Fruit fly (Drosophila melanogaster): ENCODE results near the gene Qsox4.

Gene Qsox4

dm6 chr3R:23669401-23670216 lies 33.0 kb upstream of the Qsox4 start, which contains the start of gene CG31145 (continued):
- TF ChIP-seq cas (GFP tag; IDR thresholded peaks at IDR 0.05) (peak; percentile 96), odd (GFP tag; optimal IDR thresholded peaks at IDR 0.05) (peak; percentile 100), CG17829 (tag; optimal IDR thresholded peaks at IDR 0.05) (peak; percentile 99), rib (GFP tag; IDR thresholded peaks at IDR 0.05) (peak; percentile 97), CG14710 (tag; optimal IDR thresholded peaks at IDR 0.05) (peak; percentile 98), Sox100B (GFP tag; optimal IDR thresholded peaks at IDR 0.05) (peak; percentile 100), vvl (GFP tag; IDR thresholded peaks at IDR 0.05) (peak; percentile 99), chinmo (GFP tag; IDR thresholded peaks at IDR 0.05; ENCODE audit: partially characterized antibody) (peak; percentile 89; the same call in 2 of the 4 replicates), Awh (GFP tag; IDR thresholded peaks at IDR 0.05) (peak; percentile 98), Rfx (GFP tag; IDR thresholded peaks at IDR 0.05) (peak; percentile 99), CG3995 (GFP tag; optimal IDR thresholded peaks at IDR 0.05) (peak; percentile 89), Camta (GFP tag; optimal IDR thresholded peaks at IDR 0.05) (peak; percentile 100), Blimp-1 (GFP tag; optimal IDR thresholded peaks at IDR 0.05) (peak; percentile 98), Myb (GFP tag; optimal IDR thresholded peaks at IDR 0.05) (peak; percentile 96), CG7745 (tag; optimal IDR thresholded peaks at IDR 0.05) (peak; percentile 37), Dfd (GFP tag; optimal IDR thresholded peaks at IDR 0.05) (peak in 1 of 2 experiments; percentile 95), tio (GFP tag; optimal IDR thresholded peaks at IDR 0.05) (peak; percentile 100), Dll (GFP tag; IDR thresholded peaks at IDR 0.05; ENCODE audit: partially characterized antibody) (no peak), Optix (GFP tag; IDR thresholded peaks at IDR 0.05) (peak; percentile 99), MTF-1 (GFP tag; optimal IDR thresholded peaks at IDR 0.05; ENCODE audit: borderline replicate concordance) (peak; percentile 93), ewg (GFP tag; optimal IDR thresholded peaks at IDR 0.05) (peak; percentile 99), hb (GFP tag; IDR thresholded peaks at IDR 0.05; ENCODE audit: partially characterized antibody) (peak; percentile 58; the same call in 1 of the 3 replicates), Bgb (GFP tag; IDR thresholded peaks at IDR 0.05; ENCODE audit: partially characterized antibody) (peak; percentile 73), CG1647 (GFP tag; optimal IDR thresholded peaks at IDR 0.05) (peak; percentile 99), pan (optimal IDR thresholded peaks at IDR 0.05) (no peak), pan (GFP tag; optimal IDR thresholded peaks at IDR 0.05 in 1 of 2, IDR thresholded peaks at IDR 0.05 in 1 of 2) (peak in 1 of 2 experiments; percentile 99), trh (GFP tag; optimal IDR thresholded peaks at IDR 0.05) (peak; percentile 99), CG7928 (GFP tag; optimal IDR thresholded peaks at IDR 0.05) (peak; percentile 86), Oli (tag; optimal IDR thresholded peaks at IDR 0.05) (peak; percentile 100), D (optimal IDR thresholded peaks at IDR 0.05) (no peak), D (GFP tag; optimal IDR thresholded peaks at IDR 0.05) (peak; percentile 100), nerfin-1 (tag; optimal IDR thresholded peaks at IDR 0.05) (peak; percentile 98), Kr (GFP tag; optimal IDR thresholded peaks at IDR 0.05) (peak; percentile 14), tap (tag; optimal IDR thresholded peaks at IDR 0.05) (peak; percentile 99), pfk (GFP tag; optimal IDR thresholded peaks at IDR 0.05) (peak; percentile 47), HmgZ (tag; optimal IDR thresholded peaks at IDR 0.05) (peak; percentile 100), CG7372 (GFP tag; IDR thresholded peaks at IDR 0.05) (peak; percentile 99), ttk (GFP tag; IDR thresholded peaks at IDR 0.05) (peak; percentile 99), Usf (GFP tag; optimal IDR thresholded peaks at IDR 0.05) (peak; percentile 99), schlank (tag; optimal IDR thresholded peaks at IDR 0.05) (peak; percentile 98), zfh1 (GFP tag; IDR thresholded peaks at IDR 0.05) (peak; percentile 99), vfl (GFP tag; optimal IDR thresholded peaks at IDR 0.05) (peak; percentile 99), bsh (GFP tag; optimal IDR thresholded peaks at IDR 0.05) (peak; percentile 99), CG18599 (GFP tag; optimal IDR thresholded peaks at IDR 0.05) (peak; percentile 100), amos (GFP tag; IDR thresholded peaks at IDR 0.05; ENCODE audit: partially characterized antibody) (no peak; the same call in 1 of the 2 replicates), Rx (GFP tag; IDR thresholded peaks at IDR 0.05) (peak; percentile 98), Jarid2 (GFP tag; optimal IDR thresholded peaks at IDR 0.05) (peak; percentile 97), CG10979 (tag; optimal IDR thresholded peaks at IDR 0.05) (peak; percentile 99)

All from whole organism, embryonic.